Fruit fly (Drosophila melanogaster) whole organism, adult: ENCODE measurements around the gene Tnpo.

Experiments
- CG11617 ChIP-seq: fragments of 200-800 bp; sonication (Bioruptor generic); optimal IDR thresholded peaks from 2 replicates; lab custom pipeline; 2017; ENCODE audit warnings: mild to moderate bottlenecking, missing biosample characterization, missing genetic modification reagents, missing genetic modification characterization
- CG33017 ChIP-seq: fragments of 200-800 bp; sonication (Bioruptor generic); optimal IDR thresholded peaks from 2 replicates; lab custom pipeline; 2018; ENCODE audit warnings: missing biosample characterization, mild to moderate bottlenecking, missing genetic modification characterization, moderate library complexity
- CG5204 ChIP-seq: fragments of 200-800 bp; sonication (Bioruptor generic); optimal IDR thresholded peaks from 2 replicates; lab custom pipeline; 2016; ENCODE audit warnings: missing biosample characterization, missing genetic modification characterization
- CG7045 ChIP-seq: fragments of 200-800 bp; sonication (Bioruptor generic); optimal IDR thresholded peaks from 2 replicates; lab custom pipeline; 2017; ENCODE audit warnings: missing biosample characterization, mild to moderate bottlenecking, missing genetic modification characterization
- Hr96 ChIP-seq: fragments of 200-800 bp; sonication (Bioruptor generic); optimal IDR thresholded peaks from 2 replicates; lab custom pipeline; 2016; ENCODE audit warnings: missing biosample characterization, missing genetic modification characterization
- cnc ChIP-seq, 2 experiments: fragments of >200 bp; optimal IDR thresholded peaks; 2 replicates each; lab custom pipeline; 2017
- kay ChIP-seq: fragments of 200-800 bp; sonication (Bioruptor generic); peaks from one replicate; lab custom pipeline; 2016; ENCODE audit warnings: missing biosample characterization, missing genetic modification characterization, borderline replicate concordance
- ovo ChIP-seq: fragments of 200-800 bp; sonication (Bioruptor generic); optimal IDR thresholded peaks from 2 replicates; lab custom pipeline; 2016; ENCODE audit warnings: missing biosample characterization, missing genetic modification characterization
- tj ChIP-seq: fragments of 200-800 bp; sonication (Bioruptor generic); optimal IDR thresholded peaks from 3 replicates; lab custom pipeline; 2017; ENCODE audit warnings: missing biosample characterization, mild to moderate bottlenecking, missing genetic modification characterization, moderate library complexity

DNA sequence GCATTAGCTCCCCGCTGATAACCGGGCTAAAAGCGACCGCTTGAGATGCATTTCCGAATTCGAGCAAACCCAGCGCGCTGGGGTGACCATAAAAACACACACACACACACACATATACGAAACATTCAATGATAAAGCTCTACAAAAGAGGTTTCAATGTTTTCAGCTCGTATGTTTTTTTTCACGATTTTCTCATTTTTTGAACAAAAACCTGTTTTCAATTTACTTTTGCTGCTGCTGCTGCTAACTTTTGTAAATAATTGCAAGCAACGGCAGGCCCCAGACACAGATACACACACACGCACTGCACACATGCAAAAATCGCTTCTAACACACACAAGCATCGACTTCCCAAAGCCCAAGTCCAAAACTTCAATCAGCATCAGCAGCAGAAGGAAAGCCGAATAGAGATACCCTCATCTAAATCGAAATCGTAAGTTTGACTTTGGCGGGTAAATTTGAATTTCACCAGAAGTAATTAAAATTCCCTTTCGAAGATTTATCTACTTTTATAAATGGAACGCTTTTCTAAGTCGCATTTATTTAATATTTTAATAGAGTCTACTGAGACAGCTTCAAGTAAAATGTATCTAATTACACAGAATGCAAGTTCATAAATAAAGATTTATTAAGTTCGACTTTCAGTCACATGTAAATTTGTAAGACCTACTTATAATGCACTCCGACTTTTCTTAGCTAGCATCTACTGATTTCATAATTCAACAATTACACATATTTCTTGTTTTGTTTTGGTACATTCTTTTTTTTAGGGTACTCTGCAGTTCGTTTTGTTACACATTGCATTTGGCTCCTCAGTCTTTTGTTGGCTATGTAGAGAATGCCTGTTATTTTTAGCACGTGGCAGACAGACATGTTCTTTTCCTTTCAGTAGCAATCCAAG lies 56.1 kb downstream of the Tnpo start:
- TF ChIP-seq cnc (optimal IDR thresholded peaks at IDR 0.05; lab: Kevin White, UChicago) (no peak), CG33017 (tag; lab: Kevin White, UChicago) (no peak), Hr96 (GFP tag; lab: Kevin White, UChicago) (no peak), ovo (GFP tag; lab: Kevin White, UChicago) (no peak), kay (GFP tag; lab: Kevin White, UChicago) (peak; percentile 28), CG11617 (GFP tag; lab: Kevin White, UChicago) (no peak), CG5204 (no peak), tj (no peak), CG7045 (GFP tag; lab: Kevin White, UChicago) (no peak)
